Worm (Caenorhabditis elegans) whole organism, early embryonic: ENCODE measurements around the gene npl-10.

ENCODE experiments used
- B0310.2 ChIP-seq: sonication (generic microtip); optimal IDR thresholded peaks from 2 replicates; lab custom pipeline; 2016; ENCODE audit warnings: mild to moderate bottlenecking, missing genetic modification characterization, missing compliant biosample characterization
- F13C5.2 ChIP-seq: sonication (generic microtip); optimal IDR thresholded peaks from 2 replicates; lab custom pipeline; 2017; ENCODE audit warnings: mild to moderate bottlenecking, missing genetic modification characterization, inconsistent platforms, missing compliant biosample characterization
- aly-1 ChIP-seq: sonication (generic microtip); optimal IDR thresholded peaks from 2 replicates; lab custom pipeline; 2016; ENCODE audit warnings: missing genetic modification characterization, missing compliant biosample characterization
- ama-1 ChIP-seq: fragments of 150-350 bp; optimal IDR thresholded peaks from 2 replicates; lab custom pipeline; 2014
- ceh-13 ChIP-seq: fragments of 200-800 bp; sonication (Bioruptor generic); optimal IDR thresholded peaks from 2 replicates; lab custom pipeline; 2018; ENCODE audit warnings: mild to moderate bottlenecking, missing genetic modification characterization, missing compliant biosample characterization
- ceh-36 ChIP-seq: sonication (generic microtip); optimal IDR thresholded peaks from 2 replicates; lab custom pipeline; 2016; ENCODE audit warnings: missing genetic modification characterization, inconsistent platforms, missing compliant biosample characterization
- ets-7 ChIP-seq: sonication (generic microtip); optimal IDR thresholded peaks from 2 replicates; lab custom pipeline; 2016; ENCODE audit warnings: missing genotype, missing genetic modification characterization, missing compliant biosample characterization
- flt-1 ChIP-seq: fragments of 200-800 bp; sonication (Bioruptor generic); IDR thresholded peaks from 2 replicates; pipeline ENCODE4 v1.3.6; 2022; ENCODE audit warnings: missing genetic modification characterization, missing compliant biosample characterization
- hmbx-1 ChIP-seq: sonication (generic microtip); optimal IDR thresholded peaks from 2 replicates; lab custom pipeline; 2016; ENCODE audit warnings: mild to moderate bottlenecking, missing genetic modification characterization, missing compliant biosample characterization
- hmg-4 ChIP-seq: fragments of 200-800 bp; sonication (Bioruptor generic); optimal IDR thresholded peaks from 2 replicates; lab custom pipeline; 2018; ENCODE audit warnings: mild to moderate bottlenecking, missing genetic modification characterization, missing compliant biosample characterization
- hnd-1 ChIP-seq: sonication (generic microtip); optimal IDR thresholded peaks from 2 replicates; lab custom pipeline; 2016; ENCODE audit warnings: missing genetic modification characterization, missing compliant biosample characterization
- pes-1 ChIP-seq: fragments of 200-800 bp; sonication (Bioruptor generic); IDR thresholded peaks from 2 replicates; pipeline ENCODE4 v1.3.6; 2022; ENCODE audit warnings: missing genetic modification reagents, missing genetic modification characterization, missing compliant biosample characterization
- scrt-1 ChIP-seq: fragments of 200-800 bp; sonication (Bioruptor generic); IDR thresholded peaks from 2 replicates; pipeline ENCODE4 v1.3.6; 2022; ENCODE audit warnings: missing genetic modification characterization, missing compliant biosample characterization
- sea-1 ChIP-seq: fragments of 200-800 bp; sonication (Bioruptor generic); conservative IDR thresholded peaks from 2 replicates; pipeline ENCODE4 v1.3.6; 2022; ENCODE audit warnings: missing genetic modification characterization, missing compliant biosample characterization
- tbx-11 ChIP-seq: fragments of 200-800 bp; sonication (Bioruptor generic); IDR thresholded peaks from 2 replicates; pipeline ENCODE4 v1.3.6; 2022; ENCODE audit warnings: missing genetic modification characterization, missing compliant biosample characterization
- tbx-37 ChIP-seq: fragments of 200-800 bp; sonication (Bioruptor generic); conservative IDR thresholded peaks from 2 replicates; pipeline ENCODE4 v1.3.6; 2022; ENCODE audit warnings: missing genetic modification reagents, missing genetic modification characterization, missing compliant biosample characterization
- tra-4 ChIP-seq: sonication (generic microtip); optimal IDR thresholded peaks from 2 replicates; lab custom pipeline; 2017; ENCODE audit warnings: missing genetic modification characterization, missing compliant biosample characterization

The npl-10 gene

ce11 chrIII:3935808-3936207 is at the start of gene npl-10:
Gene npl-10 (minus strand): TSS chrIII:3935908.
- TF ChIP-seq scrt-1 (GFP tag; lab: Robert Waterston, UW) = no peak
- TF ChIP-seq hmbx-1 (tag; lab: Kevin White, UChicago) = no peak
- no peak for TF ChIP-seq tra-4 (tag; lab: Kevin White, UChicago)
- TF ChIP-seq ceh-13 (GFP tag; lab: Kevin White, UChicago) = no peak
- TF ChIP-seq sea-1 (GFP tag; lab: Robert Waterston, UW) = no peak
- no peak for TF ChIP-seq hmg-4 (GFP tag; lab: Kevin White, UChicago)
- TF ChIP-seq B0310.2 (tag; lab: Kevin White, UChicago) = no peak
- no peak for TF ChIP-seq pes-1 (GFP tag; lab: Robert Waterston, UW)
- TF ChIP-seq ets-7 (tag; lab: Kevin White, UChicago) = no peak
- TF ChIP-seq tbx-37 (GFP tag; lab: Robert Waterston, UW) = no peak
- TF ChIP-seq ceh-36 (tag; lab: Kevin White, UChicago) = no peak
- TF ChIP-seq hnd-1 (tag; lab: Kevin White, UChicago) = no peak
- TF ChIP-seq tbx-11 (GFP tag; lab: Robert Waterston, UW) = no peak
- TF ChIP-seq F13C5.2 (tag; lab: Kevin White, UChicago) = no peak
- no peak for TF ChIP-seq aly-1

ce11 chrIII:3984049-3984484 is 48.4 kb upstream of the npl-10 start:
- TF ChIP-seq ceh-13 (GFP tag; lab: Kevin White, UChicago) (no peak), ets-7 (tag; lab: Kevin White, UChicago) (no peak), tbx-11 (GFP tag; lab: Robert Waterston, UW) (no peak), hmg-4 (GFP tag; lab: Kevin White, UChicago) (no peak), F13C5.2 (tag; lab: Kevin White, UChicago) (no peak), aly-1 (no peak), ama-1 (lab: Kevin White, UChicago) (no peak), flt-1 (GFP tag; lab: Robert Waterston, UW) (no peak), hmbx-1 (tag; lab: Kevin White, UChicago) (no peak)

DNA sequence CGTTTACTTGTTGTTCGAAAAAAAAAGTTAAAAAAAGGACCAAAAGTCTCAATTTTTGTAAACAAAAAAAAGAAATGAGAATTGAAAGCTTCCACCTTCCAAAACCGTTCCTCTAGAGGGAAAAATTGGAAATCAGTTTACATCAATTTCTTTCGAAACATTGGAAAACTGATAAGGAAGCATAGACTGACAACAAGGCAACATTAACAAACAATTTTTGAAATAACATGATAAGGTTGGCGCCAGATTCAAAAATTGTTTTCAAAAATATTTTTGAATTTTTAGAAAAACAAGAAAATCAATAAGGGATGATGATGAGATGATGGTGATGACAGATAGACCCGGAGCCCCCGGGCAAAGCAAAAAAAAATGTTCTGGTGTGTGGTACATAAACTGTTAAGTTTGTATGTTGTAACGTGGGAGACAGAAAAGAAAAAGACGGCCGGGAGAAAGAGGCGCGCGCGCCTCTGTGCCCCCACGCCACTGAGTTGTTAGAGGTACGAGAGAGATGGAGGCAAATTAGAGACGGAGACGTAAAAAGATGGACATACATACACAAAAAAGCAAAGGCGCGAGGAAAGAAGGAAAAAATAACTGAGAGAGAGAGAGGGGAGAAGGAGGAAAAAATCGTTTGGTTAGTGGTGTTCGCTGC is 44.4 kb upstream of the npl-10 start:
- 0 out of 2 replicates have a peak, but pooled peaks have one; percentile 6 for TF ChIP-seq tbx-37 (GFP tag; lab: Robert Waterston, UW)
- no peak for TF ChIP-seq pes-1 (GFP tag; lab: Robert Waterston, UW)

- TF ChIP-seq aly-1 = no peak
- no peak for TF ChIP-seq ceh-36 (tag; lab: Kevin White, UChicago)
- TF ChIP-seq sea-1 (GFP tag; lab: Robert Waterston, UW) = no peak
- TF ChIP-seq tbx-11 (GFP tag; lab: Robert Waterston, UW) = no peak
- TF ChIP-seq hmg-4 (GFP tag; lab: Kevin White, UChicago) = no peak
- TF ChIP-seq pes-1 (GFP tag; lab: Robert Waterston, UW) = no peak
- no peak for TF ChIP-seq flt-1 (GFP tag; lab: Robert Waterston, UW)
- no peak for TF ChIP-seq F13C5.2 (tag; lab: Kevin White, UChicago)
- no peak for TF ChIP-seq hnd-1 (tag; lab: Kevin White, UChicago)
- no peak for TF ChIP-seq tbx-37 (GFP tag; lab: Robert Waterston, UW)
- TF ChIP-seq hmbx-1 (tag; lab: Kevin White, UChicago) = no peak
- no peak for TF ChIP-seq tra-4 (tag; lab: Kevin White, UChicago)
Observed at ce11 chrIII:3978438-3978837, 42.7 kb upstream of the npl-10 start.

ce11 chrIII:3976992-3977391 is 41.3 kb upstream of the npl-10 start:
- TF ChIP-seq ceh-13 (GFP tag; lab: Kevin White, UChicago) (no peak), tbx-11 (GFP tag; lab: Robert Waterston, UW) (no peak), tra-4 (tag; lab: Kevin White, UChicago) (no peak), tbx-37 (GFP tag; lab: Robert Waterston, UW) (no peak), hmg-4 (GFP tag; lab: Kevin White, UChicago) (no peak), B0310.2 (tag; lab: Kevin White, UChicago) (no peak), ama-1 (lab: Kevin White, UChicago) (no peak), pes-1 (GFP tag; lab: Robert Waterston, UW) (no peak), flt-1 (GFP tag; lab: Robert Waterston, UW) (no peak), ets-7 (tag; lab: Kevin White, UChicago) (no peak), sea-1 (GFP tag; lab: Robert Waterston, UW) (no peak), scrt-1 (GFP tag; lab: Robert Waterston, UW) (no peak), ceh-36 (tag; lab: Kevin White, UChicago) (no peak), hnd-1 (tag; lab: Kevin White, UChicago) (no peak), hmbx-1 (tag; lab: Kevin White, UChicago) (no peak), F13C5.2 (tag; lab: Kevin White, UChicago) (no peak), aly-1 (no peak)

ce11 chrIII:3976291-3976690 is 40.6 kb upstream of the npl-10 start, which contains the start of gene msi-1:
Gene msi-1 (minus strand): TSS chrIII:3976391.
- TF ChIP-seq tbx-11 (GFP tag; lab: Robert Waterston, UW) (no peak), flt-1 (GFP tag; lab: Robert Waterston, UW) (no peak)

ce11 chrIII:3975008-3975407 is 39.3 kb upstream of the npl-10 start:
- no peak for TF ChIP-seq pes-1 (GFP tag; lab: Robert Waterston, UW)
- TF ChIP-seq ama-1 (lab: Kevin White, UChicago) = no peak
- no peak for TF ChIP-seq aly-1
- TF ChIP-seq ceh-13 (GFP tag; lab: Kevin White, UChicago) = no peak
- TF ChIP-seq tbx-11 (GFP tag; lab: Robert Waterston, UW) = no peak
- no peak for TF ChIP-seq ets-7 (tag; lab: Kevin White, UChicago)
- no peak for TF ChIP-seq tbx-37 (GFP tag; lab: Robert Waterston, UW)
- TF ChIP-seq B0310.2 (tag; lab: Kevin White, UChicago) = no peak
- TF ChIP-seq flt-1 (GFP tag; lab: Robert Waterston, UW) = no peak
- no peak for TF ChIP-seq F13C5.2 (tag; lab: Kevin White, UChicago)
- TF ChIP-seq sea-1 (GFP tag; lab: Robert Waterston, UW) = no peak
- TF ChIP-seq scrt-1 (GFP tag; lab: Robert Waterston, UW) = no peak
- TF ChIP-seq hnd-1 (tag; lab: Kevin White, UChicago) = no peak
- TF ChIP-seq tra-4 (tag; lab: Kevin White, UChicago) = no peak
- TF ChIP-seq hmg-4 (GFP tag; lab: Kevin White, UChicago) = no peak
- no peak for TF ChIP-seq ceh-36 (tag; lab: Kevin White, UChicago)
- no peak for TF ChIP-seq hmbx-1 (tag; lab: Kevin White, UChicago)
